Worm (Caenorhabditis elegans) whole organism, L3 larva: ENCODE measurements around the gene smex-1.

Source experiments
- R02D3.7 ChIP-seq: fragments of 150-350 bp; optimal IDR thresholded peaks from 2 replicates; lab custom pipeline; 2014; ENCODE audit warnings: missing biosample characterization, missing genetic modification characterization
- ceh-16 ChIP-seq: sonication (generic microtip); optimal IDR thresholded peaks from 2 replicates; lab custom pipeline; 2017; ENCODE audit warnings: missing biosample characterization, missing genetic modification characterization
- ceh-82 ChIP-seq: fragments of 150-350 bp; optimal IDR thresholded peaks from 2 replicates; lab custom pipeline; 2014; ENCODE audit warnings: missing biosample characterization, missing genetic modification characterization
- ceh-9 ChIP-seq: sonication (generic microtip); optimal IDR thresholded peaks from 2 replicates; lab custom pipeline; 2018; ENCODE audit warnings: missing biosample characterization, missing genetic modification characterization
- egl-27 ChIP-seq: sonication (generic microtip); optimal IDR thresholded peaks from 4 replicates; lab custom pipeline; 2017; ENCODE audit warnings: missing biosample characterization, missing genetic modification reagents, missing genetic modification characterization
- lin-39 ChIP-seq: fragments of 150-350 bp; optimal IDR thresholded peaks from 2 replicates; lab custom pipeline; 2018; ENCODE audit warnings: missing biosample characterization, missing genetic modification reagents, missing genetic modification characterization
- nhr-12 ChIP-seq: fragments of 150-350 bp; optimal IDR thresholded peaks from 2 replicates; lab custom pipeline; 2014; ENCODE audit warnings: missing biosample characterization, missing genetic modification characterization
- sea-2 ChIP-seq: fragments of 150-350 bp; sonication (generic microtip); optimal IDR thresholded peaks from 4 replicates; lab custom pipeline; 2014; ENCODE audit warnings: missing biosample characterization, missing genetic modification reagents, missing genetic modification characterization
- snpc-4 ChIP-seq: fragments of 150-350 bp; optimal IDR thresholded peaks from 2 replicates; lab custom pipeline; 2014; ENCODE audit warnings: missing biosample characterization, missing genetic modification characterization

DNA sequence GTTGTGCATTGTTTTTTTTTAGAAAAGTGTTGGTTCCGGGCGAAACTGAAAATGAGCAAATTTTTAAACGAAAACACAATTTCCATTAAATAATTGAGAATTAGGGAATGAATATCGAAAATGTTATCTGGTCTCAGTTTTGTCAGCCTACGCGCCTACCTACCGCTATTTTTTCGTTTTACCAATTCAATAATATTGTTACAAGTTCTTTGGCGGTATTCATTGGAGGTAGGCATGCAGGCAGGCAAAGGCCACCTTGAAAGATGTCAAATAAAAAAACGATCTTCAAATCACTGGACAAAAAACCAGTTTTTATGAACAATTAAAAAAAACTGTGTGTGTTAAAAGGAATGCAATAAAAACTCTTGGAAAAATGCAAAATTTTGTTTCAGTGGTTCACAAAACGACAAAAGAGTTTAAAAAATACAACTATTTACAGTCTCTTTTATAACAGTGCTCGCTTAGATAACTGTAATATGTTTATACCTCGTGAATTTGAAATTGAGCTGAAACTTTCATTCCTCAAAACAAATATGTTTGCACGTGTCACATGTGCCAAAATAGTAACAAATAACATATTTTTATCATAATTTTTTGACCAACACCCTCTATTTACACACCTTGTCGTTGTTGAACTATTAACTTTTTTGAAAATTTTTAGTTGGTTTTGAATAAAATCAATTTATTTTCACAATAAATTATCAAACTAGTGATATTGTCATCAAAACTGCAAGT lies 8.9 kb upstream of the smex-1 start, which contains the start of gene W02D7.11:
- TF ChIP-seq sea-2 (GFP tag; lab: Kevin White, UChicago) (no peak), egl-27 (tag; lab: Kevin White, UChicago) (no peak), lin-39 (tag; lab: Kevin White, UChicago) (no peak), R02D3.7 (tag; lab: Kevin White, UChicago) (no peak), ceh-82 (tag; lab: Kevin White, UChicago) (no peak), ceh-16 (no peak), snpc-4 (no peak), ceh-9 (tag; lab: Kevin White, UChicago) (no peak), nhr-12 (no peak)
